Worm (Caenorhabditis elegans): ENCODE results near the gene ZC196.8.

DNA sequence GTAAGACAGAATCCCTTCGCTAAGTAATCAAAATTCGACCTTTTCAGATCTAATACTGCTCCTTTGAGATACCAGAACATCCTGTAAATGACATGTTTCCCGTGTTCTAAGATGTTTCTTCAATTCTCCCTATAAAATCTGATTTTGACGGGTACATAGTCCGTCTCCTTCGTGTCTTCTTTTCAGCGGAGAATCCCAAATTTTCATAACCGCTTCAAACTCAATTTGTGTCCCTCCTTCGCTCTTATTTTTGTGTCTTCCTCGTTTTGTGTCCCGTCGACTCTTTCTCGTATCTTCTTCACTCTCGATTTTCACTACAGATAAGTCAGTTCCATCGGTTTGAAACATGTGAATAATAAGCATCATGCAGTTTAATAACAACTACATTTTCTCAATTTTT lies 5.9 kb downstream of the ZC196.8 start, which contains the start of gene glr-5:
- no peak for TF ChIP-seq ceh-43 (GFP tag; optimal IDR thresholded peaks at IDR 0.05)
- TF ChIP-seq unc-62 (GFP tag; optimal IDR thresholded peaks at IDR 0.05): no peak
- TF ChIP-seq pha-4 (tag; optimal IDR thresholded peaks at IDR 0.05): no peak

Measured in whole organism, mixed stage, embryonic.